Fruit fly (Drosophila melanogaster) whole organism: Measurements from ENCODE around the gene Actbeta.

Source experiments
- CG8478 ChIP-seq: fragments of >200 bp; optimal IDR thresholded peaks from 2 replicates; lab custom pipeline; 2018; ENCODE audit warnings: inconsistent platforms
- Dll ChIP-seq: fragments of >200 bp; optimal IDR thresholded peaks from 2 replicates; lab custom pipeline; 2017
- EcR ChIP-seq, 2 experiments: fragments of >200 bp; optimal IDR thresholded peaks; 2 replicates each; lab custom pipeline; 2017; ENCODE audit warnings: missing biosample characterization in 2 of 2, missing genetic modification characterization in 2 of 2, missing genetic modification reagents in 2 of 2
- pan ChIP-seq: fragments of >200 bp; optimal IDR thresholded peaks from 2 replicates; lab custom pipeline; 2017
- psq ChIP-seq: fragments of >200 bp; optimal IDR thresholded peaks from 2 replicates; lab custom pipeline; 2017
- usp ChIP-seq: fragments of >200 bp; optimal IDR thresholded peaks from 2 replicates; lab custom pipeline; 2017; ENCODE audit warnings: missing biosample characterization, missing genetic modification characterization, mixed read lengths

DNA sequence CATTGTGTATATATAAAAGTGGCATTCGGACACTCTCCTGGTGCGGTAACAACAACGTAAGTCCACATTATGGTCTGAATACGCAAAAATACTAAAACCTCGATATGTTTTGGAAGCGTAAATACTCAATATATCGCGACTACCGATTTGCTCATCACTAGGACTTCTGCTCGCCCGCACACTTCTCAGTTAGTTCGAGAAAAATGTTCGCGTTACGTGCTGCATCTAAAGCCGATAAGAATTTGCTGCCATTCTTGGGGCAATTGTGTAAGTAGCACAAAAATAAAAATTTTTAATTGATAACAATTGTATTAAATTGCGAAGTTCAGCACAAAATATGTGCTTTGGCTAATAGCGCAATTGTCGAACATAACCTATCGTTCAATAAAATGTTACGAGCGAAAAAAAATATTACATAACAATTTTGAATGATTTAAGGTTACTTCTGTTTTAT, 52.9 kb downstream of the Actbeta start, which contains the start of gene CG11076:
- no peak for TF ChIP-seq Dll
- no peak for TF ChIP-seq CG8478 (lab: Kevin White, UChicago)
- no peak for TF ChIP-seq psq (lab: Kevin White, UChicago)
- TF ChIP-seq EcR (GFP tag; optimal IDR thresholded peaks at IDR 0.05; lab: Kevin White, UChicago), result no peak
- TF ChIP-seq usp (GFP tag; lab: Kevin White, UChicago), result no peak
- TF ChIP-seq pan (lab: Kevin White, UChicago), result no peak
